In genomic region chr3L:11113198-11114197, dm6 we compare ENCODE assay signal across 3 fruit fly cellular contexts.
TF ChIP-seq lines count a peak whose summit lies in the region.

TSS of gene Sod1 (minus strand) at chr3L:11113740.

TF ChIP-seq in whole organism, embryonic, 481 proteins besides CTCF, POLR2A, EP300 and RAD21 (continued from another document and continues in another):
- TF ChIP-seq odd (GFP tag; optimal IDR thresholded peaks at IDR 0.05; lab: Kevin White, UChicago) (no peak), CG12219 (GFP tag; optimal IDR thresholded peaks at IDR 0.05; lab: Kevin White, UChicago) (no peak), knrl (GFP tag; IDR thresholded peaks at IDR 0.05; lab: Robert Waterston, UW; ENCODE audit: partially characterized antibody) (peak; percentile 12; the same call in 1 of the 3 replicates), CG15073 (GFP tag; optimal IDR thresholded peaks at IDR 0.05; lab: Kevin White, UChicago) (no peak), CG13775 (GFP tag; optimal IDR thresholded peaks at IDR 0.05; lab: Kevin White, UChicago) (no peak), ewg (GFP tag; optimal IDR thresholded peaks at IDR 0.05; lab: Kevin White, UChicago) (no peak), yki (optimal IDR thresholded peaks at IDR 0.05; lab: Kevin White, UChicago) (no peak), pan (optimal IDR thresholded peaks at IDR 0.05; lab: Kevin White, UChicago) (no peak), pan (GFP tag; optimal IDR thresholded peaks at IDR 0.05 in 1 of 2, IDR thresholded peaks at IDR 0.05 in 1 of 2) (no peak), CG17328 (GFP tag; IDR thresholded peaks at IDR 0.05; lab: Robert Waterston, UW) (no peak), CG11085 (GFP tag; IDR thresholded peaks at IDR 0.05; lab: Robert Waterston, UW) (no peak), CG8281 (tag; optimal IDR thresholded peaks at IDR 0.05; lab: Kevin White, UChicago) (no peak), CG13123 (GFP tag; optimal IDR thresholded peaks at IDR 0.05; lab: Kevin White, UChicago) (no peak), CG17912 (GFP tag; optimal IDR thresholded peaks at IDR 0.05; lab: Kevin White, UChicago) (no peak), sqz (GFP tag; optimal IDR thresholded peaks at IDR 0.05; lab: Kevin White, UChicago) (peak; percentile 22), CG18262 (tag; optimal IDR thresholded peaks at IDR 0.05; lab: Kevin White, UChicago) (no peak), Dad (GFP tag; optimal IDR thresholded peaks at IDR 0.05; lab: Kevin White, UChicago) (no peak), CG32772 (GFP tag; IDR thresholded peaks at IDR 0.05; lab: Robert Waterston, UW) (no peak), en (GFP tag; optimal IDR thresholded peaks at IDR 0.05; lab: Kevin White, UChicago) (no peak), CG6272 (GFP tag; IDR thresholded peaks at IDR 0.05; lab: Robert Waterston, UW) (no peak), chn (GFP tag; optimal IDR thresholded peaks at IDR 0.05; lab: Kevin White, UChicago) (no peak), Gug (GFP tag; IDR thresholded peaks at IDR 0.05; lab: Robert Waterston, UW) (no peak), lov (optimal IDR thresholded peaks at IDR 0.05; lab: Kevin White, UChicago) (no peak), lov (GFP tag; IDR thresholded peaks at IDR 0.05; lab: Robert Waterston, UW) (no peak), vvl (GFP tag; IDR thresholded peaks at IDR 0.05; lab: Robert Waterston, UW) (0 out of 2 replicates have a peak, but pooled peaks have one; percentile 41), CG6175 (GFP tag; IDR thresholded peaks at IDR 0.05; lab: Robert Waterston, UW) (no peak), tll (GFP tag; optimal IDR thresholded peaks at IDR 0.05; lab: Kevin White, UChicago) (no peak), nerfin-1 (tag; optimal IDR thresholded peaks at IDR 0.05; lab: Kevin White, UChicago) (no peak), Med (GFP tag; lab: Kevin White, UChicago) (peak; percentile 65), dmrt11E (tag; optimal IDR thresholded peaks at IDR 0.05; lab: Kevin White, UChicago) (no peak), CG10462 (GFP tag; optimal IDR thresholded peaks at IDR 0.05; lab: Kevin White, UChicago) (no peak), oc (tag; optimal IDR thresholded peaks at IDR 0.05; lab: Kevin White, UChicago) (no peak), z (GFP tag; IDR thresholded peaks at IDR 0.05; lab: Robert Waterston, UW) (no peak), dysf (GFP tag; IDR thresholded peaks at IDR 0.05; lab: Robert Waterston, UW) (no peak), scrt (GFP tag; optimal IDR thresholded peaks at IDR 0.05; lab: Kevin White, UChicago) (no peak), Fer2 (tag; optimal IDR thresholded peaks at IDR 0.05; lab: Kevin White, UChicago) (no peak), CG17829 (tag; optimal IDR thresholded peaks at IDR 0.05; lab: Kevin White, UChicago) (no peak), kay (GFP tag; optimal IDR thresholded peaks at IDR 0.05; lab: Kevin White, UChicago) (no peak), gsb (GFP tag; IDR thresholded peaks at IDR 0.05; lab: Robert Waterston, UW) (no peak), CG14710 (tag; optimal IDR thresholded peaks at IDR 0.05; lab: Kevin White, UChicago) (peak; percentile 28), Myb (GFP tag; optimal IDR thresholded peaks at IDR 0.05; lab: Kevin White, UChicago) (peak; percentile 56), CG3407 (GFP tag; optimal IDR thresholded peaks at IDR 0.05; lab: Kevin White, UChicago) (no peak), NfI (GFP tag; optimal IDR thresholded peaks at IDR 0.05; lab: Kevin White, UChicago) (no peak), hth (optimal IDR thresholded peaks at IDR 0.05; lab: Kevin White, UChicago) (no peak), CG8290 (GFP tag; optimal IDR thresholded peaks at IDR 0.05; lab: Kevin White, UChicago) (no peak), CG8290 (tag; optimal IDR thresholded peaks at IDR 0.05; lab: Kevin White, UChicago) (no peak), Atf-2 (GFP tag; optimal IDR thresholded peaks at IDR 0.05; lab: Kevin White, UChicago) (no peak)

TF ChIP-seq in whole organism, prepupa, 60 proteins besides CTCF, POLR2A, EP300 and RAD21 (continued from another document):
- TF ChIP-seq CG11294 (GFP tag; IDR thresholded peaks at IDR 0.05; lab: Robert Waterston, UW) (no peak), CG15336 (GFP tag; IDR thresholded peaks at IDR 0.05; lab: Robert Waterston, UW) (peak; percentile 48; the same call in 1 of the 2 replicates), vri (GFP tag; optimal IDR thresholded peaks at IDR 0.05; lab: Kevin White, UChicago) (no peak), CG10631 (GFP tag; optimal IDR thresholded peaks at IDR 0.05; lab: Kevin White, UChicago) (no peak), CG3919 (GFP tag; optimal IDR thresholded peaks at IDR 0.05; lab: Kevin White, UChicago) (no peak), fd85E (GFP tag; optimal IDR thresholded peaks at IDR 0.05; lab: Kevin White, UChicago) (no peak), OdsH (GFP tag; optimal IDR thresholded peaks at IDR 0.05; lab: Kevin White, UChicago) (no peak), Eip93F (GFP tag; optimal IDR thresholded peaks at IDR 0.05; lab: Kevin White, UChicago) (peak; percentile 5), Sox15 (GFP tag; optimal IDR thresholded peaks at IDR 0.05; lab: Kevin White, UChicago) (no peak), ss (GFP tag; optimal IDR thresholded peaks at IDR 0.05; lab: Kevin White, UChicago) (peak; percentile 92 to 93), Lpt (GFP tag; optimal IDR thresholded peaks at IDR 0.05; lab: Kevin White, UChicago) (peak; percentile 19), achi (GFP tag; optimal IDR thresholded peaks at IDR 0.05; lab: Kevin White, UChicago) (peak; percentile 25), cyc (GFP tag; optimal IDR thresholded peaks at IDR 0.05; lab: Kevin White, UChicago) (no peak), CG9139 (GFP tag; optimal IDR thresholded peaks at IDR 0.05; lab: Kevin White, UChicago) (peak; percentile 88), Sox14 (GFP tag; optimal IDR thresholded peaks at IDR 0.05; lab: Kevin White, UChicago) (peak; percentile 58), Met (GFP tag; optimal IDR thresholded peaks at IDR 0.05; lab: Kevin White, UChicago) (no peak), lz (GFP tag; optimal IDR thresholded peaks at IDR 0.05; lab: Kevin White, UChicago) (no peak), CG6854 (GFP tag; optimal IDR thresholded peaks at IDR 0.05; lab: Kevin White, UChicago) (peak; percentile 91), fkh (GFP tag; optimal IDR thresholded peaks at IDR 0.05; lab: Kevin White, UChicago) (peak; percentile 19), Gug (GFP tag; IDR thresholded peaks at IDR 0.05; lab: Robert Waterston, UW) (no peak; the same call in 1 of the 2 replicates), svp (GFP tag; lab: Kevin White, UChicago) (peak; percentile 99), Hr4 (GFP tag; optimal IDR thresholded peaks at IDR 0.05; lab: Kevin White, UChicago) (peak; percentile 59), Ets21C (GFP tag; optimal IDR thresholded peaks at IDR 0.05; lab: Kevin White, UChicago) (no peak), CG1621 (tag; optimal IDR thresholded peaks at IDR 0.05; lab: Kevin White, UChicago) (peak; percentile 61), Blimp-1 (GFP tag; optimal IDR thresholded peaks at IDR 0.05; lab: Kevin White, UChicago) (peak; percentile 40), CG3032 (tag; optimal IDR thresholded peaks at IDR 0.05; lab: Kevin White, UChicago) (no peak), dsx (GFP tag; optimal IDR thresholded peaks at IDR 0.05; lab: Kevin White, UChicago; ENCODE audit: poor library complexity, severe bottlenecking) (peak; percentile 58), CG6792 (GFP tag; optimal IDR thresholded peaks at IDR 0.05; lab: Kevin White, UChicago) (no peak), salr (GFP tag; optimal IDR thresholded peaks at IDR 0.05; lab: Kevin White, UChicago) (peak in 1 of 2 experiments; percentile 47), CG32006 (GFP tag; optimal IDR thresholded peaks at IDR 0.05; lab: Kevin White, UChicago) (no peak), Ets96B (tag; optimal IDR thresholded peaks at IDR 0.05; lab: Kevin White, UChicago) (peak; percentile 26), CG16779 (tag; optimal IDR thresholded peaks at IDR 0.05; lab: Kevin White, UChicago) (peak; percentile 60), fd59A (GFP tag; optimal IDR thresholded peaks at IDR 0.05; lab: Kevin White, UChicago) (no peak), Eip78C (GFP tag; lab: Kevin White, UChicago) (peak; percentile 79), acj6 (GFP tag; optimal IDR thresholded peaks at IDR 0.05; lab: Kevin White, UChicago) (no peak), eg (GFP tag; IDR thresholded peaks at IDR 0.05; lab: Robert Waterston, UW) (no peak; the same call in 2 of the 3 replicates), CG11762 (GFP tag; optimal IDR thresholded peaks at IDR 0.05; lab: Kevin White, UChicago; ENCODE audit: insufficient read depth) (peak; percentile 34), CG8319 (GFP tag; optimal IDR thresholded peaks at IDR 0.05; lab: Kevin White, UChicago) (no peak), spab (GFP tag; optimal IDR thresholded peaks at IDR 0.05; lab: Kevin White, UChicago) (peak; percentile 66)
TF ChIP-seq in whole organism, prepupa: peak in this region for 24.

TF ChIP-seq in whole organism, wandering third instar larva, 38 proteins besides CTCF, POLR2A, EP300 and RAD21 (continued from another document):
- TF ChIP-seq tai (GFP tag; optimal IDR thresholded peaks at IDR 0.05; lab: Kevin White, UChicago) = no peak
- peak; percentile 6 for TF ChIP-seq lola (GFP tag; optimal IDR thresholded peaks at IDR 0.05; lab: Kevin White, UChicago)
- TF ChIP-seq dmrt93B (GFP tag; optimal IDR thresholded peaks at IDR 0.05; lab: Kevin White, UChicago) = no peak
- no peak for TF ChIP-seq dl (GFP tag; optimal IDR thresholded peaks at IDR 0.05; lab: Kevin White, UChicago; ENCODE audit: insufficient read depth in 1 of 2, partially characterized antibody in 2 of 2)
- no peak for TF ChIP-seq usp (GFP tag; optimal IDR thresholded peaks at IDR 0.05; lab: Kevin White, UChicago)
- TF ChIP-seq Hr83 (GFP tag; optimal IDR thresholded peaks at IDR 0.05; lab: Kevin White, UChicago; ENCODE audit: poor library complexity, severe bottlenecking) = peak; percentile 26
- TF ChIP-seq dsf (GFP tag; optimal IDR thresholded peaks at IDR 0.05; lab: Kevin White, UChicago; ENCODE audit: borderline replicate concordance) = no peak
- no peak for TF ChIP-seq Mio (GFP tag; optimal IDR thresholded peaks at IDR 0.05; lab: Kevin White, UChicago)
- TF ChIP-seq Myc (optimal IDR thresholded peaks at IDR 0.05; lab: Kevin White, UChicago) = no peak
- TF ChIP-seq Dfd (GFP tag; optimal IDR thresholded peaks at IDR 0.05; lab: Kevin White, UChicago) = no peak
- no peak for TF ChIP-seq h (GFP tag; optimal IDR thresholded peaks at IDR 0.05; lab: Kevin White, UChicago)
- TF ChIP-seq Vsx2 (GFP tag; optimal IDR thresholded peaks at IDR 0.05; lab: Kevin White, UChicago; ENCODE audit: partially characterized antibody) = no peak
- no peak for TF ChIP-seq Jra (GFP tag; optimal IDR thresholded peaks at IDR 0.05; lab: Kevin White, UChicago)
